Worm (Caenorhabditis elegans) whole organism, young adult: ENCODE measurements around the gene tbb-1.

ENCODE experiments used
- C06A6.2 ChIP-seq: fragments of 200-800 bp; sonication (Bioruptor generic); conservative IDR thresholded peaks from 2 replicates; pipeline ENCODE4 v1.3.6; 2022; ENCODE audit warnings: missing genetic modification characterization, missing compliant biosample characterization
- D2030.7 ChIP-seq: fragments of 200-800 bp; sonication (Bioruptor generic); IDR thresholded peaks from 2 replicates; pipeline ENCODE4 v1.3.6; 2022; ENCODE audit warnings: missing genetic modification reagents, missing genetic modification characterization, missing compliant biosample characterization
- F10E7.11 ChIP-seq: sonication (generic microtip); optimal IDR thresholded peaks from 2 replicates; lab custom pipeline; 2017; ENCODE audit warnings: mild to moderate bottlenecking, missing genetic modification characterization, moderate library complexity, missing compliant biosample characterization
- F23B12.7 ChIP-seq: sonication (generic microtip); optimal IDR thresholded peaks from 2 replicates; lab custom pipeline; 2017; ENCODE audit warnings: missing genetic modification characterization, mild to moderate bottlenecking, missing compliant biosample characterization, antibody characterized with exemption, moderate library complexity; ENCODE audit not compliant: insufficient read depth
- F49E8.2 ChIP-seq: sonication (generic microtip); optimal IDR thresholded peaks from 3 replicates; lab custom pipeline; 2017; ENCODE audit warnings: missing genetic modification characterization, mild to moderate bottlenecking, missing compliant biosample characterization, antibody characterized with exemption, moderate library complexity; ENCODE audit not compliant: insufficient read depth
- F57C9.4 ChIP-seq: sonication (generic microtip); optimal IDR thresholded peaks from 2 replicates; lab custom pipeline; 2017; ENCODE audit warnings: mild to moderate bottlenecking, missing genetic modification characterization, missing compliant biosample characterization
- K12H6.12 ChIP-seq: fragments of 200-800 bp; sonication (Bioruptor generic); optimal IDR thresholded peaks from 2 replicates; lab custom pipeline; 2018; ENCODE audit warnings: mild to moderate bottlenecking, missing genetic modification characterization, missing compliant biosample characterization
- Y79H2A.3 ChIP-seq: fragments of 200-800 bp; sonication (Bioruptor generic); conservative IDR thresholded peaks from 2 replicates; pipeline ENCODE4 v1.3.6; 2022; ENCODE audit warnings: missing genetic modification reagents, missing genetic modification characterization, missing compliant biosample characterization
- akir-1 ChIP-seq: fragments of 200-800 bp; sonication (Bioruptor generic); optimal IDR thresholded peaks from 2 replicates; lab custom pipeline; 2018; ENCODE audit warnings: mild to moderate bottlenecking, missing genetic modification characterization, moderate library complexity, missing compliant biosample characterization
- ama-1 ChIP-seq, 3 experiments: fragments of 150-350 bp in 1 of 3; sonication (generic microtip) in 2 of 3; optimal IDR thresholded peaks; 2 replicates each; lab custom pipeline; 2014 to 2018; ENCODE audit warnings: missing biosample characterization in 2 of 3, missing genetic modification characterization in 2 of 3, missing genetic modification reagents in 2 of 3
- aptf-3 ChIP-seq: fragments of 200-800 bp; sonication (Bioruptor generic); IDR thresholded peaks from 2 replicates; pipeline ENCODE4 v1.3.6; 2022; ENCODE audit warnings: missing genetic modification characterization, missing compliant biosample characterization
- attf-3 ChIP-seq: fragments of 200-800 bp; sonication (Bioruptor generic); conservative IDR thresholded peaks from 2 replicates; pipeline ENCODE4 v1.3.6; 2022; ENCODE audit warnings: missing genetic modification reagents, missing genetic modification characterization, missing compliant biosample characterization
- attf-5 ChIP-seq: fragments of 200-800 bp; sonication (Bioruptor generic); optimal IDR thresholded peaks from 2 replicates; lab custom pipeline; 2018; ENCODE audit warnings: mild to moderate bottlenecking, missing genetic modification characterization, missing compliant biosample characterization
- cebp-2 ChIP-seq: fragments of 200-800 bp; sonication (Bioruptor generic); IDR thresholded peaks from 2 replicates; pipeline ENCODE4 v1.3.6; 2022; ENCODE audit warnings: missing genetic modification characterization, missing compliant biosample characterization
- ceh-27 ChIP-seq: fragments of 200-800 bp; sonication (Bioruptor generic); optimal IDR thresholded peaks from 2 replicates; lab custom pipeline; 2018; ENCODE audit warnings: mild to moderate bottlenecking, missing genetic modification characterization, moderate library complexity, missing compliant biosample characterization
- ceh-79 ChIP-seq: sonication (generic microtip); optimal IDR thresholded peaks from 2 replicates; lab custom pipeline; 2017; ENCODE audit warnings: mild to moderate bottlenecking, missing genetic modification characterization, missing compliant biosample characterization
- ceh-91 ChIP-seq: fragments of 200-800 bp; sonication (Bioruptor generic); IDR thresholded peaks from 2 replicates; pipeline ENCODE4 v1.3.6; 2022; ENCODE audit warnings: missing genetic modification reagents, missing genetic modification characterization, missing compliant biosample characterization
- chd-7 ChIP-seq: sonication (generic microtip); optimal IDR thresholded peaks from 2 replicates; lab custom pipeline; 2016; ENCODE audit warnings: mild to moderate bottlenecking, missing genetic modification characterization, moderate library complexity, missing compliant biosample characterization
- die-1 ChIP-seq: sonication (generic microtip); optimal IDR thresholded peaks from 2 replicates; lab custom pipeline; 2016; ENCODE audit warnings: missing genotype, mild to moderate bottlenecking, missing genetic modification characterization, missing compliant biosample characterization
- efl-1 ChIP-seq: fragments of 150-350 bp; optimal IDR thresholded peaks from 2 replicates; lab custom pipeline; 2014; ENCODE audit warnings: missing biosample characterization, missing genetic modification reagents, missing genetic modification characterization
- egl-18 ChIP-seq: fragments of 200-800 bp; sonication (Bioruptor generic); IDR thresholded peaks from 2 replicates; pipeline ENCODE4 v1.3.6; 2022; ENCODE audit warnings: missing genetic modification reagents, missing genetic modification characterization, missing compliant biosample characterization
- egrh-3 ChIP-seq: fragments of 200-800 bp; sonication (Bioruptor generic); IDR thresholded peaks from 2 replicates; pipeline ENCODE4 v1.3.6; 2022; ENCODE audit warnings: missing genetic modification reagents, missing genetic modification characterization, missing compliant biosample characterization
- ets-4 ChIP-seq: fragments of 200-800 bp; sonication (Bioruptor generic); optimal IDR thresholded peaks from 2 replicates; lab custom pipeline; 2018; ENCODE audit warnings: mild to moderate bottlenecking, missing genetic modification characterization, missing compliant biosample characterization
- fkh-3 ChIP-seq: sonication (generic microtip); optimal IDR thresholded peaks from 2 replicates; lab custom pipeline; 2016; ENCODE audit warnings: mild to moderate bottlenecking, missing genetic modification characterization, missing compliant biosample characterization
- hmg-1.2 ChIP-seq: fragments of 200-800 bp; sonication (Bioruptor generic); IDR thresholded peaks from 2 replicates; pipeline ENCODE4 v1.3.6; 2022; ENCODE audit warnings: missing genetic modification reagents, missing genetic modification characterization, missing compliant biosample characterization
- hmg-20 ChIP-seq: fragments of 200-800 bp; sonication (Bioruptor generic); IDR thresholded peaks from 2 replicates; pipeline ENCODE4 v1.3.6; 2022; ENCODE audit warnings: missing genetic modification reagents, missing genetic modification characterization, missing compliant biosample characterization
- let-526 ChIP-seq: fragments of 200-800 bp; sonication (Bioruptor generic); IDR thresholded peaks from 2 replicates; pipeline ENCODE4 v1.3.6; 2022; ENCODE audit warnings: missing genetic modification reagents, missing genetic modification characterization, missing compliant biosample characterization
- let-607 ChIP-seq, 2 experiments: fragments of 200-800 bp in 1 of 2; sonication (Bioruptor generic) in 1 of 2; sonication (generic microtip) in 1 of 2; optimal IDR thresholded peaks; 2 replicates each; lab custom pipeline; 2016 to 2018; ENCODE audit warnings: mild to moderate bottlenecking in 2 of 2, missing compliant biosample characterization in 2 of 2, missing genetic modification characterization in 2 of 2, moderate library complexity in 2 of 2, missing genotype in 1 of 2
- lin-35 ChIP-seq, 3 experiments: fragments of 150-350 bp in 2 of 3; sonication (generic microtip) in 1 of 3; optimal IDR thresholded peaks; 2 replicates each; lab custom pipeline; 2014 to 2018; ENCODE audit warnings: missing biosample characterization in 3 of 3, missing genetic modification characterization in 3 of 3, missing genetic modification reagents in 3 of 3
- lin-54 ChIP-seq: fragments of 200-800 bp; sonication (Bioruptor generic); optimal IDR thresholded peaks from 2 replicates; lab custom pipeline; 2018; ENCODE audit warnings: mild to moderate bottlenecking, missing genetic modification characterization, missing compliant biosample characterization
- lsl-1 ChIP-seq: fragments of 200-800 bp; sonication (Bioruptor generic); optimal IDR thresholded peaks from 2 replicates; lab custom pipeline; 2018; ENCODE audit warnings: mild to moderate bottlenecking, missing genetic modification characterization, moderate library complexity, missing compliant biosample characterization
- madf-10 ChIP-seq: sonication (generic microtip); optimal IDR thresholded peaks from 2 replicates; lab custom pipeline; 2016; ENCODE audit warnings: mild to moderate bottlenecking, missing genetic modification characterization, missing compliant biosample characterization
- nfya-1 ChIP-seq: sonication (generic microtip); optimal IDR thresholded peaks from 2 replicates; lab custom pipeline; 2017; ENCODE audit warnings: antibody characterized with exemption, missing compliant biosample characterization, missing genetic modification characterization, borderline replicate concordance; ENCODE audit not compliant: insufficient read depth
- nfyb-1 ChIP-seq: fragments of 200-800 bp; sonication (Bioruptor generic); IDR thresholded peaks from 2 replicates; pipeline ENCODE4 v1.3.6; 2022; ENCODE audit warnings: missing genetic modification reagents, missing genetic modification characterization, missing compliant biosample characterization
- nhr-27 ChIP-seq: fragments of 200-800 bp; sonication (Bioruptor generic); optimal IDR thresholded peaks from 2 replicates; lab custom pipeline; 2018; ENCODE audit warnings: mild to moderate bottlenecking, missing genetic modification characterization, moderate library complexity, missing compliant biosample characterization
- nhr-80 ChIP-seq: sonication (generic microtip); optimal IDR thresholded peaks from 2 replicates; lab custom pipeline; 2016; ENCODE audit warnings: missing genetic modification characterization, missing compliant biosample characterization
- nhr-90 ChIP-seq: sonication (generic microtip); optimal IDR thresholded peaks from 2 replicates; lab custom pipeline; 2016; ENCODE audit warnings: missing genotype, mild to moderate bottlenecking, missing genetic modification characterization, missing compliant biosample characterization
- pbrm-1 ChIP-seq: fragments of 200-800 bp; sonication (Bioruptor generic); IDR thresholded peaks from 2 replicates; pipeline ENCODE4 v1.3.6; 2022; ENCODE audit warnings: missing genetic modification reagents, missing genetic modification characterization, missing compliant biosample characterization
- rec-8 ChIP-seq, 2 experiments: sonication (generic microtip); optimal IDR thresholded peaks; 2 replicates each; lab custom pipeline; 2016; ENCODE audit warnings: mild to moderate bottlenecking in 2 of 2, missing genetic modification characterization in 2 of 2, missing genetic modification reagents in 2 of 2, missing genotype in 2 of 2, missing biosample characterization in 1 of 2, missing compliant biosample characterization in 1 of 2, moderate library complexity in 1 of 2
- sdz-38 ChIP-seq: sonication (generic microtip); optimal IDR thresholded peaks from 2 replicates; lab custom pipeline; 2016; ENCODE audit warnings: missing genotype, missing genetic modification characterization, missing compliant biosample characterization
- sea-2 ChIP-seq: fragments of 200-800 bp; sonication (Bioruptor generic); IDR thresholded peaks from 2 replicates; pipeline ENCODE4 v1.3.6; 2022; ENCODE audit warnings: missing genetic modification characterization, missing compliant biosample characterization
- somi-1 ChIP-seq: fragments of 200-800 bp; sonication (Bioruptor generic); optimal IDR thresholded peaks from 2 replicates; lab custom pipeline; 2018; ENCODE audit warnings: mild to moderate bottlenecking, missing genetic modification characterization, missing compliant biosample characterization
- tlf-1 ChIP-seq: fragments of 200-800 bp; sonication (Bioruptor generic); optimal IDR thresholded peaks from 2 replicates; lab custom pipeline; 2018; ENCODE audit warnings: mild to moderate bottlenecking, missing genetic modification characterization, missing compliant biosample characterization
- xnd-1 ChIP-seq: sonication (generic microtip); optimal IDR thresholded peaks from 2 replicates; lab custom pipeline; 2016; ENCODE audit warnings: missing genotype, missing genetic modification reagents, missing genetic modification characterization, missing compliant biosample characterization
- ztf-25 ChIP-seq: fragments of 200-800 bp; sonication (Bioruptor generic); IDR thresholded peaks from 2 replicates; pipeline ENCODE4 v1.3.6; 2022; ENCODE audit warnings: missing genetic modification reagents, missing genetic modification characterization, missing compliant biosample characterization
- ztf-26 ChIP-seq: sonication (generic microtip); optimal IDR thresholded peaks from 2 replicates; lab custom pipeline; 2017; ENCODE audit warnings: missing genetic modification characterization, missing compliant biosample characterization
- ztf-28 ChIP-seq: fragments of 200-800 bp; sonication (Bioruptor generic); IDR thresholded peaks from 2 replicates; pipeline ENCODE4 v1.3.6; 2022; ENCODE audit warnings: missing genetic modification reagents, missing genetic modification characterization, missing compliant biosample characterization

Gene tbb-1

ce11 chrIII:10720170-10720569 is 22.1 kb downstream of the tbb-1 start (continued):
- peak; percentile 57 for TF ChIP-seq tlf-1 (GFP tag; lab: Kevin White, UChicago)
- TF ChIP-seq cebp-2 (GFP tag; lab: Robert Waterston, UW) = no peak
- peak; percentile 8 for TF ChIP-seq ets-4 (GFP tag; lab: Kevin White, UChicago)
- peak; percentile 10 for TF ChIP-seq madf-10 (tag; lab: Kevin White, UChicago)
- peak; percentile 83 for TF ChIP-seq chd-7
- TF ChIP-seq hmg-1.2 (GFP tag; lab: Robert Waterston, UW) = peak; percentile 92
- peak; percentile 72 for TF ChIP-seq K12H6.12 (tag; lab: Kevin White, UChicago)
- peak; percentile 19 to 58 for TF ChIP-seq let-607 (tag; optimal IDR thresholded peaks at IDR 0.05; lab: Kevin White, UChicago)
- TF ChIP-seq attf-5 (GFP tag; lab: Kevin White, UChicago) = peak; percentile 81
- peak; percentile 95 for TF ChIP-seq nhr-80
- TF ChIP-seq lsl-1 (GFP tag; lab: Kevin White, UChicago) = peak; percentile 36
- no peak for TF ChIP-seq F49E8.2 (tag; lab: Kevin White, UChicago)
- TF ChIP-seq nhr-27 (tag; lab: Kevin White, UChicago) = no peak
- TF ChIP-seq hmg-20 (GFP tag; lab: Robert Waterston, UW) = no peak
- TF ChIP-seq C06A6.2 = peak; percentile 68; the same call in 1 of the 2 replicates
- peak in 1 of 3 experiments; percentile 63 for TF ChIP-seq lin-35 (GFP tag; optimal IDR thresholded peaks at IDR 0.05; lab: Kevin White, UChicago)

- TF ChIP-seq lin-54 (GFP tag; lab: Kevin White, UChicago) (no peak), ceh-91 (GFP tag; lab: Robert Waterston, UW) (no peak), nfyb-1 (GFP tag; lab: Robert Waterston, UW) (peak; percentile 24), C06A6.2 (no peak), ceh-79 (tag; lab: Kevin White, UChicago) (no peak), aptf-3 (GFP tag; lab: Robert Waterston, UW) (no peak), xnd-1 (tag; lab: Kevin White, UChicago) (no peak), F57C9.4 (tag; lab: Kevin White, UChicago) (no peak), chd-7 (peak; percentile 38), attf-3 (GFP tag; lab: Robert Waterston, UW) (no peak), somi-1 (GFP tag; lab: Kevin White, UChicago) (no peak), K12H6.12 (tag; lab: Kevin White, UChicago) (no peak), efl-1 (GFP tag; lab: Kevin White, UChicago) (no peak), egl-18 (GFP tag; lab: Robert Waterston, UW) (no peak), ztf-25 (GFP tag; lab: Robert Waterston, UW) (no peak), pbrm-1 (GFP tag; lab: Robert Waterston, UW) (0 out of 2 replicates have a peak, but pooled peaks have one; percentile 9), nhr-90 (tag; lab: Kevin White, UChicago) (no peak), D2030.7 (GFP tag; lab: Robert Waterston, UW) (no peak), nfya-1 (no peak), F23B12.7 (no peak), Y79H2A.3 (no peak), ceh-27 (GFP tag; lab: Kevin White, UChicago) (no peak), ztf-26 (tag; lab: Kevin White, UChicago) (peak; percentile 23), fkh-3 (tag; lab: Kevin White, UChicago) (no peak), madf-10 (tag; lab: Kevin White, UChicago) (no peak), die-1 (no peak), ama-1 (optimal IDR thresholded peaks at IDR 0.05; lab: Kevin White, UChicago) (peak; percentile 52), ama-1 (GFP tag; optimal IDR thresholded peaks at IDR 0.05; lab: Kevin White, UChicago) (no peak), sdz-38 (no peak), let-526 (GFP tag; lab: Robert Waterston, UW) (no peak), F10E7.11 (tag; lab: Kevin White, UChicago) (no peak), ztf-28 (no peak), sea-2 (no peak), rec-8 (tag; optimal IDR thresholded peaks at IDR 0.05; lab: Kevin White, UChicago) (no peak), akir-1 (no peak), egrh-3 (GFP tag; lab: Robert Waterston, UW) (no peak)
Measured at ce11 chrIII:10719057-10719456, 23.2 kb downstream of the tbb-1 start.
